Fruit fly (Drosophila melanogaster) whole organism: ENCODE measurements around the gene bond.

Experiments
- Dll ChIP-seq: fragments of >200 bp; optimal IDR thresholded peaks from 2 replicates; lab custom pipeline; 2017
- EcR ChIP-seq, 2 experiments: fragments of >200 bp; optimal IDR thresholded peaks; 2 replicates each; lab custom pipeline; 2017; ENCODE audit warnings: missing biosample characterization in 2 of 2, missing genetic modification characterization in 2 of 2, missing genetic modification reagents in 2 of 2
- psq ChIP-seq: fragments of >200 bp; optimal IDR thresholded peaks from 2 replicates; lab custom pipeline; 2017
- usp ChIP-seq: fragments of >200 bp; optimal IDR thresholded peaks from 2 replicates; lab custom pipeline; 2017; ENCODE audit warnings: missing biosample characterization, missing genetic modification characterization, mixed read lengths

DNA sequence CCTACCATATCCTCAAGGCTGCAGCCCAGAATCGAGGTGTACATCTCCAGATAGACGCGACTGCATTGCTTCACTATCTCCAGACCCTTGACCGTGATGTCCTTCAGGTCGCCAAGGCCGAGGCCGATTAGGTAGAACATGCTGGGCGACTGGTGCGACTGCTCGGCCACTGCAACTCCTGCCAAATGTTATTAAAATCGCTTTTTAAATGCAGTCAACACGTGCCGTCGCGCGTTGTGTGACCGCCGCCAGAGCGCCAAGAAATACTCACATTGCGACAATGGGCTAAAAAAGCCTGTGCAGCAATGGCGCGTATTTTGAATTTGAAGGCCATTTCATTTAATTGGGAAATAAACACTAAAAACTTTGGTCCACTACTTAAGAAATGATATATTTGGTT, 32.5 kb downstream of the bond start, which contains the start of gene Dph5:
- TF ChIP-seq Dll (lab: Kevin White, UChicago): no peak
- TF ChIP-seq EcR (GFP tag; optimal IDR thresholded peaks at IDR 0.05; lab: Kevin White, UChicago): no peak
- TF ChIP-seq usp (GFP tag; lab: Kevin White, UChicago): no peak
- no peak for TF ChIP-seq psq (lab: Kevin White, UChicago)
